Worm (Caenorhabditis elegans) whole organism, late embryonic: ENCODE results near the gene sri-42.

Experiments used
- C08G9.2 ChIP-seq: sonication (generic microtip); optimal IDR thresholded peaks from 2 replicates; lab custom pipeline; 2016; ENCODE audit warnings: mild to moderate bottlenecking, missing genetic modification characterization, moderate library complexity, missing compliant biosample characterization
- C38D4.7 ChIP-seq: fragments of 200-800 bp; sonication (Bioruptor generic); optimal IDR thresholded peaks from 2 replicates; lab custom pipeline; 2018; ENCODE audit warnings: mild to moderate bottlenecking, missing genetic modification characterization, moderate library complexity, missing compliant biosample characterization
- K09A11.1 ChIP-seq: sonication (generic microtip); optimal IDR thresholded peaks from 2 replicates; lab custom pipeline; 2017; ENCODE audit warnings: antibody characterized with exemption, mild to moderate bottlenecking, missing genetic modification characterization, missing compliant biosample characterization; ENCODE audit not compliant: insufficient read depth
- T23F11.4 ChIP-seq: fragments of 200-800 bp; sonication (Bioruptor generic); optimal IDR thresholded peaks from 2 replicates; lab custom pipeline; 2018; ENCODE audit warnings: mild to moderate bottlenecking, missing genetic modification characterization, missing compliant biosample characterization
- ceh-2 ChIP-seq: sonication (generic microtip); optimal IDR thresholded peaks from 2 replicates; lab custom pipeline; 2016; ENCODE audit warnings: missing genotype, missing genetic modification characterization, missing compliant biosample characterization
- ceh-24 ChIP-seq: sonication (generic microtip); optimal IDR thresholded peaks from 2 replicates; lab custom pipeline; 2016; ENCODE audit warnings: mild to moderate bottlenecking, missing genetic modification characterization, missing compliant biosample characterization
- ceh-31 ChIP-seq: sonication (generic microtip); optimal IDR thresholded peaks from 2 replicates; lab custom pipeline; 2016; ENCODE audit warnings: missing genetic modification characterization, missing compliant biosample characterization
- ceh-34 ChIP-seq: sonication (generic microtip); optimal IDR thresholded peaks from 2 replicates; lab custom pipeline; 2016; ENCODE audit warnings: mild to moderate bottlenecking, missing genetic modification characterization, missing compliant biosample characterization
- ceh-45 ChIP-seq: fragments of 200-800 bp; sonication (Bioruptor generic); IDR thresholded peaks from 2 replicates; pipeline ENCODE4 v1.3.6; 2022; ENCODE audit warnings: missing genetic modification reagents, missing genetic modification characterization, missing compliant biosample characterization
- ceh-6 ChIP-seq: fragments of 200-800 bp; sonication (Bioruptor generic); optimal IDR thresholded peaks from 2 replicates; lab custom pipeline; 2018; ENCODE audit warnings: mild to moderate bottlenecking, missing genetic modification characterization, missing compliant biosample characterization
- ceh-9 ChIP-seq: sonication (generic microtip); optimal IDR thresholded peaks from 2 replicates; lab custom pipeline; 2016; ENCODE audit warnings: mild to moderate bottlenecking, missing genetic modification characterization, inconsistent platforms, missing compliant biosample characterization
- che-1 ChIP-seq: sonication (generic microtip); optimal IDR thresholded peaks from 2 replicates; lab custom pipeline; 2016; ENCODE audit warnings: mild to moderate bottlenecking, missing genetic modification characterization, missing compliant biosample characterization
- dmd-4 ChIP-seq: sonication (generic microtip); optimal IDR thresholded peaks from 2 replicates; lab custom pipeline; 2016; ENCODE audit warnings: borderline replicate concordance, missing genetic modification characterization, missing compliant biosample characterization
- dve-1 ChIP-seq: sonication (generic microtip); optimal IDR thresholded peaks from 2 replicates; lab custom pipeline; 2017; ENCODE audit warnings: antibody characterized with exemption, mild to moderate bottlenecking, missing genetic modification characterization, missing compliant biosample characterization
- elt-2 ChIP-seq: sonication (generic microtip); optimal IDR thresholded peaks from 2 replicates; lab custom pipeline; 2016; ENCODE audit warnings: missing genetic modification reagents, missing genetic modification characterization, missing compliant biosample characterization
- eyg-1 ChIP-seq: sonication (generic microtip); optimal IDR thresholded peaks from 2 replicates; lab custom pipeline; 2016; ENCODE audit warnings: missing genotype, missing genetic modification characterization, missing compliant biosample characterization
- fax-1 ChIP-seq: sonication (generic microtip); optimal IDR thresholded peaks from 2 replicates; lab custom pipeline; 2016; ENCODE audit warnings: missing genotype, missing genetic modification characterization, missing compliant biosample characterization
- fkh-10 ChIP-seq: fragments of 150-350 bp; optimal IDR thresholded peaks from 2 replicates; lab custom pipeline; 2014; ENCODE audit warnings: missing biosample characterization, missing genetic modification reagents, missing genetic modification characterization
- fkh-6 ChIP-seq: sonication (generic microtip); optimal IDR thresholded peaks from 2 replicates; lab custom pipeline; 2016; ENCODE audit warnings: missing genetic modification characterization, missing compliant biosample characterization
- gmeb-2 ChIP-seq: sonication (generic microtip); optimal IDR thresholded peaks from 2 replicates; lab custom pipeline; 2016; ENCODE audit warnings: missing genetic modification characterization, inconsistent platforms, missing compliant biosample characterization
- hlh-13 ChIP-seq: fragments of 200-800 bp; sonication (Bioruptor generic); optimal IDR thresholded peaks from 2 replicates; lab custom pipeline; 2018; ENCODE audit warnings: mild to moderate bottlenecking, missing genetic modification characterization, missing compliant biosample characterization
- lim-6 ChIP-seq: sonication (generic microtip); optimal IDR thresholded peaks from 2 replicates; lab custom pipeline; 2016; ENCODE audit warnings: missing genetic modification characterization, missing compliant biosample characterization
- nfya-1 ChIP-seq: sonication (generic microtip); optimal IDR thresholded peaks from 2 replicates; lab custom pipeline; 2017; ENCODE audit warnings: missing genetic modification characterization, mild to moderate bottlenecking, missing compliant biosample characterization, antibody characterized with exemption, moderate library complexity
- nhr-232 ChIP-seq: sonication (generic microtip); optimal IDR thresholded peaks from 2 replicates; lab custom pipeline; 2016; ENCODE audit warnings: missing genetic modification characterization, missing compliant biosample characterization
- npax-4 ChIP-seq: sonication (generic microtip); optimal IDR thresholded peaks from 2 replicates; lab custom pipeline; 2016; ENCODE audit warnings: missing genetic modification characterization, missing compliant biosample characterization
- odd-2 ChIP-seq: sonication (generic microtip); optimal IDR thresholded peaks from 2 replicates; lab custom pipeline; 2017; ENCODE audit warnings: antibody characterized with exemption, mild to moderate bottlenecking, missing genetic modification characterization, missing compliant biosample characterization
- pat-9 ChIP-seq: fragments of 200-800 bp; sonication (Bioruptor generic); optimal IDR thresholded peaks from 2 replicates; lab custom pipeline; 2018; ENCODE audit warnings: mild to moderate bottlenecking, missing genetic modification characterization, moderate library complexity, missing compliant biosample characterization
- pax-1 ChIP-seq: fragments of 150-350 bp; optimal IDR thresholded peaks from 2 replicates; lab custom pipeline; 2014; ENCODE audit warnings: missing biosample characterization, missing genetic modification characterization
- pha-4 ChIP-seq: fragments of 150-350 bp; optimal IDR thresholded peaks from 2 replicates; lab custom pipeline; 2018; ENCODE audit warnings: missing biosample characterization, missing genetic modification reagents, missing genetic modification characterization
- pqm-1 ChIP-seq: sonication (generic microtip); optimal IDR thresholded peaks from 2 replicates; lab custom pipeline; 2016; ENCODE audit warnings: missing genetic modification characterization, missing compliant biosample characterization
- pros-1 ChIP-seq: fragments of 150-350 bp; optimal IDR thresholded peaks from 2 replicates; lab custom pipeline; 2014; ENCODE audit warnings: missing biosample characterization, missing genetic modification reagents, missing genetic modification characterization
- ref-2 ChIP-seq: sonication (generic microtip); optimal IDR thresholded peaks from 2 replicates; lab custom pipeline; 2016; ENCODE audit warnings: missing genetic modification characterization, missing compliant biosample characterization
- rnt-1 ChIP-seq: sonication (generic microtip); optimal IDR thresholded peaks from 2 replicates; lab custom pipeline; 2016; ENCODE audit warnings: missing genetic modification characterization, missing compliant biosample characterization
- sdc-2 ChIP-seq: sonication (generic microtip); optimal IDR thresholded peaks from 2 replicates; lab custom pipeline; 2016; ENCODE audit warnings: missing genotype, missing genetic modification characterization, missing compliant biosample characterization
- sox-2 ChIP-seq: fragments of 200-800 bp; sonication (Bioruptor generic); IDR thresholded peaks from 2 replicates; pipeline ENCODE4 v1.3.6; 2022; ENCODE audit warnings: missing genetic modification reagents, missing genetic modification characterization, missing compliant biosample characterization
- sox-4 ChIP-seq: sonication (generic microtip); optimal IDR thresholded peaks from 2 replicates; lab custom pipeline; 2017; ENCODE audit warnings: mild to moderate bottlenecking, missing genetic modification characterization, inconsistent platforms, missing compliant biosample characterization
- syd-9 ChIP-seq: sonication (generic microtip); optimal IDR thresholded peaks from 2 replicates; lab custom pipeline; 2016; ENCODE audit warnings: mild to moderate bottlenecking, missing genetic modification characterization, moderate library complexity, missing compliant biosample characterization
- tbx-7 ChIP-seq: sonication (generic microtip); optimal IDR thresholded peaks from 2 replicates; lab custom pipeline; 2016; ENCODE audit warnings: missing genotype, missing genetic modification characterization, missing compliant biosample characterization
- unc-42 ChIP-seq: sonication (generic microtip); optimal IDR thresholded peaks from 2 replicates; lab custom pipeline; 2016; ENCODE audit warnings: missing genotype, missing genetic modification characterization, missing compliant biosample characterization
- unc-86 ChIP-seq: sonication (generic microtip); optimal IDR thresholded peaks from 2 replicates; lab custom pipeline; 2016; ENCODE audit warnings: missing genetic modification characterization, missing compliant biosample characterization

The sri-42 gene

ce11 chrII:3172176-3172575, 29.4 kb upstream of the sri-42 start, which contains the start of gene Y27F2A.10:
TSS of gene Y27F2A.10 (minus strand) at chrII:3172276.
- TF ChIP-seq hlh-13 (GFP tag; lab: Kevin White, UChicago) (no peak), sdc-2 (no peak), fkh-10 (GFP tag; lab: Kevin White, UChicago) (no peak), syd-9 (tag; lab: Kevin White, UChicago) (no peak), pha-4 (tag; lab: Kevin White, UChicago) (no peak), che-1 (tag; lab: Kevin White, UChicago) (no peak), C08G9.2 (tag; lab: Kevin White, UChicago) (no peak), ceh-2 (tag; lab: Kevin White, UChicago) (no peak), rnt-1 (tag; lab: Kevin White, UChicago) (no peak), ceh-31 (tag; lab: Kevin White, UChicago) (no peak), C38D4.7 (GFP tag; lab: Kevin White, UChicago) (no peak), ceh-24 (tag; lab: Kevin White, UChicago) (no peak), gmeb-2 (tag; lab: Kevin White, UChicago) (no peak), K09A11.1 (tag; lab: Kevin White, UChicago) (no peak), odd-2 (tag; lab: Kevin White, UChicago) (no peak)

- TF ChIP-seq ref-2 (tag; lab: Kevin White, UChicago): no peak
- no peak for TF ChIP-seq dve-1 (tag; lab: Kevin White, UChicago)
- TF ChIP-seq lim-6 (tag; lab: Kevin White, UChicago): no peak
- no peak for TF ChIP-seq gmeb-2 (tag; lab: Kevin White, UChicago)
- TF ChIP-seq nhr-232: no peak
- TF ChIP-seq unc-86 (tag; lab: Kevin White, UChicago): no peak
- no peak for TF ChIP-seq ceh-45 (GFP tag; lab: Robert Waterston, UW)
- TF ChIP-seq ceh-34 (tag; lab: Kevin White, UChicago): no peak
- TF ChIP-seq pros-1 (tag; lab: Kevin White, UChicago): no peak
- no peak for TF ChIP-seq T23F11.4 (GFP tag; lab: Kevin White, UChicago)
These were observed 27.3 kb upstream of the sri-42 start, which contains the start of gene fbxc-55 for ce11 chrII:3170089-3170488. TSS of gene fbxc-55 (minus strand) at chrII:3170189.

- TF ChIP-seq eyg-1 (no peak), pat-9 (no peak), nfya-1 (no peak), ref-2 (tag; lab: Kevin White, UChicago) (no peak), K09A11.1 (tag; lab: Kevin White, UChicago) (no peak), dve-1 (tag; lab: Kevin White, UChicago) (no peak), dmd-4 (tag; lab: Kevin White, UChicago) (no peak), fkh-6 (tag; lab: Kevin White, UChicago) (no peak), nhr-232 (no peak)
- TF ChIP-seq, all 69 proteins: peak for 0
These were observed 16.2 kb upstream of the sri-42 start, which contains the start of gene sri-34 for ce11 chrII:3158985-3159384. TSS of gene sri-34 (minus strand) at chrII:3159085.

ce11 chrII:3156749-3157148, 14.0 kb upstream of the sri-42 start, which contains the start of gene sri-33:
TSS of gene sri-33 (minus strand) at chrII:3156849.
- TF ChIP-seq eyg-1 (no peak), pqm-1 (tag; lab: Kevin White, UChicago) (no peak), ceh-6 (GFP tag; lab: Kevin White, UChicago) (no peak), ceh-2 (tag; lab: Kevin White, UChicago) (no peak), sox-2 (GFP tag; lab: Robert Waterston, UW) (no peak), nhr-232 (no peak), ceh-34 (tag; lab: Kevin White, UChicago) (no peak), tbx-7 (tag; lab: Kevin White, UChicago) (no peak), dmd-4 (tag; lab: Kevin White, UChicago) (no peak), pax-1 (tag; lab: Kevin White, UChicago) (no peak), dve-1 (tag; lab: Kevin White, UChicago) (no peak), sox-4 (no peak), ceh-9 (tag; lab: Kevin White, UChicago) (no peak), fax-1 (tag; lab: Kevin White, UChicago) (no peak), unc-86 (tag; lab: Kevin White, UChicago) (no peak), syd-9 (tag; lab: Kevin White, UChicago) (no peak), rnt-1 (tag; lab: Kevin White, UChicago) (no peak), unc-42 (no peak), elt-2 (tag; lab: Kevin White, UChicago) (no peak), npax-4 (no peak)
